Worm (Caenorhabditis elegans): ENCODE results near the gene suex-2.

DNA sequence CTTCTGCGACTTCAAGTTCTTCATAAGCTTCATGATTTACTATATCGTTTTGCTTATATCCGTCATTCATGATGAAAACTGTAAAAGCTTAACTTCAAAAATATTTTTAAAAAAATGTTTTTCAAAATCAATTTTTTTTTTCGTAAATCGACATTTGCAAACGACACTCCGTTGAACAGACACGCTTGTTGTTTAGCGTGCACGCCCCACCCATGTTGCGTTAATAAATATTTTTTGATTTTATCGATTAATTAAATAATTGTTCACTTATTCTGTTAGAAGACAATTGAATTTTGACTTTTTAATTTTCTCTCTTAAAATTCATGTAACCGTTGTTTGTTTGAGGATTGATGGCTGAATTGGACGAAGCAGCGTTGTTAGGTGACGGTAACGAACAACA, 42.1 kb upstream of the suex-2 start, which contains the start of the genes D1046.2 and cfim-2:
- TF ChIP-seq ama-1 (optimal IDR thresholded peaks at IDR 0.05), result no peak
- no peak for TF ChIP-seq pqm-1 (tag; optimal IDR thresholded peaks at IDR 0.05)
- peak; percentile 44 for TF ChIP-seq pha-4 (tag; optimal IDR thresholded peaks at IDR 0.05)
- TF ChIP-seq R02D3.7 (tag; optimal IDR thresholded peaks at IDR 0.05), result peak; percentile 12
- no peak for TF ChIP-seq snpc-4 (tag; optimal IDR thresholded peaks at IDR 0.05)
- no peak for TF ChIP-seq tbx-2 (tag; optimal IDR thresholded peaks at IDR 0.05)
- TF ChIP-seq ceh-16 (tag; optimal IDR thresholded peaks at IDR 0.05), result no peak
- no peak for TF ChIP-seq ztf-11 (tag; optimal IDR thresholded peaks at IDR 0.05)
- TF ChIP-seq nhr-25 (tag; optimal IDR thresholded peaks at IDR 0.05), result no peak

All from whole organism, L3 larva.